Fruit fly (Drosophila melanogaster): ENCODE results near the gene Prosalpha2.
A peak's percentile ranks its signal among the peaks of the same experiment; 100 is the strongest.

The Prosalpha2 gene

dm6 chr3R:12448889-12449314 is 17.8 kb downstream of the Prosalpha2 start, which contains the start of gene CG18549 (continued):
- TF ChIP-seq Hr78 (GFP tag; optimal IDR thresholded peaks at IDR 0.05) (peak in 1 of 2 experiments; percentile 99), corto (GFP tag; optimal IDR thresholded peaks at IDR 0.05) (peak; percentile 100), Sox100B (GFP tag; optimal IDR thresholded peaks at IDR 0.05) (peak; percentile 100), pita (GFP tag; optimal IDR thresholded peaks at IDR 0.05) (no peak), az2 (GFP tag; optimal IDR thresholded peaks at IDR 0.05) (peak; percentile 100), ash1 (GFP tag; optimal IDR thresholded peaks at IDR 0.05) (peak; percentile 98), CG18476 (GFP tag; optimal IDR thresholded peaks at IDR 0.05) (peak; percentile 99), CG10543 (GFP tag; optimal IDR thresholded peaks at IDR 0.05) (peak; percentile 98), org-1 (GFP tag; optimal IDR thresholded peaks at IDR 0.05) (peak; percentile 99), CG8944 (GFP tag; optimal IDR thresholded peaks at IDR 0.05) (peak; percentile 99), ro (GFP tag; IDR thresholded peaks at IDR 0.05) (peak; percentile 99), CG12769 (tag; optimal IDR thresholded peaks at IDR 0.05) (peak; percentile 99), CG7556 (GFP tag; optimal IDR thresholded peaks at IDR 0.05) (peak; percentile 100), CoRest (tag; optimal IDR thresholded peaks at IDR 0.05) (peak; percentile 100), Nf-YA (GFP tag; IDR thresholded peaks at IDR 0.05) (peak; percentile 100), crol (GFP tag; IDR thresholded peaks at IDR 0.05) (peak; percentile 89), CG11723 (GFP tag; optimal IDR thresholded peaks at IDR 0.05) (peak; percentile 99), Fer2 (tag; optimal IDR thresholded peaks at IDR 0.05) (peak; percentile 99), ewg (GFP tag; optimal IDR thresholded peaks at IDR 0.05) (peak; percentile 99), ftz-f1 (GFP tag; optimal IDR thresholded peaks at IDR 0.05) (peak; percentile 94), CG4730 (GFP tag; IDR thresholded peaks at IDR 0.05) (peak; percentile 100), CG4424 (GFP tag; optimal IDR thresholded peaks at IDR 0.05) (peak; percentile 100), CG10366 (GFP tag; IDR thresholded peaks at IDR 0.05) (peak; percentile 100), CG10321 (GFP tag; IDR thresholded peaks at IDR 0.05) (peak; percentile 91), vnd (GFP tag; IDR thresholded peaks at IDR 0.05; ENCODE audit: partially characterized antibody) (peak; percentile 65), E2f1 (GFP tag; IDR thresholded peaks at IDR 0.05) (peak; percentile 100), zf30C (GFP tag; optimal IDR thresholded peaks at IDR 0.05) (peak; percentile 65), ap (GFP tag; IDR thresholded peaks at IDR 0.05) (peak; percentile 100), Dp (GFP tag; optimal IDR thresholded peaks at IDR 0.05) (peak; percentile 96), CG12744 (GFP tag; optimal IDR thresholded peaks at IDR 0.05) (peak; percentile 99), lov (optimal IDR thresholded peaks at IDR 0.05) (no peak), lov (GFP tag; IDR thresholded peaks at IDR 0.05) (peak; percentile 100), CG10979 (tag; optimal IDR thresholded peaks at IDR 0.05) (peak; percentile 100), Dip3 (GFP tag; optimal IDR thresholded peaks at IDR 0.05) (peak; percentile 99), CG6272 (GFP tag; IDR thresholded peaks at IDR 0.05) (peak; percentile 99), dpn (GFP tag; optimal IDR thresholded peaks at IDR 0.05) (peak; percentile 99 to 100), Mrtf (GFP tag; IDR thresholded peaks at IDR 0.05) (peak; percentile 99), NFAT (GFP tag; IDR thresholded peaks at IDR 0.05) (peak; percentile 99), CG9609 (GFP tag; optimal IDR thresholded peaks at IDR 0.05) (peak; percentile 99), CG12219 (GFP tag; optimal IDR thresholded peaks at IDR 0.05) (peak; percentile 100), CG11247 (GFP tag; IDR thresholded peaks at IDR 0.05) (peak; percentile 100), cato (GFP tag; optimal IDR thresholded peaks at IDR 0.05; ENCODE audit: borderline replicate concordance) (peak; percentile 99), row (GFP tag; IDR thresholded peaks at IDR 0.05) (peak; percentile 100), ttk (GFP tag; IDR thresholded peaks at IDR 0.05) (peak; percentile 100), Atf6 (GFP tag; IDR thresholded peaks at IDR 0.05) (peak; percentile 100), CG11456 (GFP tag; IDR thresholded peaks at IDR 0.05) (peak; percentile 100), CG15514 (GFP tag; optimal IDR thresholded peaks at IDR 0.05) (peak; percentile 96), CG12391 (tag; optimal IDR thresholded peaks at IDR 0.05) (peak; percentile 100), CG4328 (GFP tag; optimal IDR thresholded peaks at IDR 0.05) (peak; percentile 99), gro (GFP tag; optimal IDR thresholded peaks at IDR 0.05) (peak; percentile 99), dan (GFP tag; IDR thresholded peaks at IDR 0.05) (peak; percentile 97)

Measured in whole organism, embryonic.